Worm (Caenorhabditis elegans) whole organism, early embryonic: ENCODE measurements around the gene ttr-19.

Source experiments
- B0310.2 ChIP-seq: sonication (generic microtip); optimal IDR thresholded peaks from 2 replicates; lab custom pipeline; 2016; ENCODE audit warnings: mild to moderate bottlenecking, missing genetic modification characterization, missing compliant biosample characterization
- F13C5.2 ChIP-seq: sonication (generic microtip); optimal IDR thresholded peaks from 2 replicates; lab custom pipeline; 2017; ENCODE audit warnings: mild to moderate bottlenecking, missing genetic modification characterization, inconsistent platforms, missing compliant biosample characterization
- ama-1 ChIP-seq: fragments of 150-350 bp; optimal IDR thresholded peaks from 2 replicates; lab custom pipeline; 2014
- ceh-13 ChIP-seq: fragments of 200-800 bp; sonication (Bioruptor generic); optimal IDR thresholded peaks from 2 replicates; lab custom pipeline; 2018; ENCODE audit warnings: mild to moderate bottlenecking, missing genetic modification characterization, missing compliant biosample characterization
- ets-7 ChIP-seq: sonication (generic microtip); optimal IDR thresholded peaks from 2 replicates; lab custom pipeline; 2016; ENCODE audit warnings: missing genotype, missing genetic modification characterization, missing compliant biosample characterization
- flt-1 ChIP-seq: fragments of 200-800 bp; sonication (Bioruptor generic); IDR thresholded peaks from 2 replicates; pipeline ENCODE4 v1.3.6; 2022; ENCODE audit warnings: missing genetic modification characterization, missing compliant biosample characterization
- hmbx-1 ChIP-seq: sonication (generic microtip); optimal IDR thresholded peaks from 2 replicates; lab custom pipeline; 2016; ENCODE audit warnings: mild to moderate bottlenecking, missing genetic modification characterization, missing compliant biosample characterization
- hmg-4 ChIP-seq: fragments of 200-800 bp; sonication (Bioruptor generic); optimal IDR thresholded peaks from 2 replicates; lab custom pipeline; 2018; ENCODE audit warnings: mild to moderate bottlenecking, missing genetic modification characterization, missing compliant biosample characterization
- hnd-1 ChIP-seq: sonication (generic microtip); optimal IDR thresholded peaks from 2 replicates; lab custom pipeline; 2016; ENCODE audit warnings: missing genetic modification characterization, missing compliant biosample characterization
- pes-1 ChIP-seq: fragments of 200-800 bp; sonication (Bioruptor generic); IDR thresholded peaks from 2 replicates; pipeline ENCODE4 v1.3.6; 2022; ENCODE audit warnings: missing genetic modification reagents, missing genetic modification characterization, missing compliant biosample characterization
- scrt-1 ChIP-seq: fragments of 200-800 bp; sonication (Bioruptor generic); IDR thresholded peaks from 2 replicates; pipeline ENCODE4 v1.3.6; 2022; ENCODE audit warnings: missing genetic modification characterization, missing compliant biosample characterization
- sea-1 ChIP-seq: fragments of 200-800 bp; sonication (Bioruptor generic); conservative IDR thresholded peaks from 2 replicates; pipeline ENCODE4 v1.3.6; 2022; ENCODE audit warnings: missing genetic modification characterization, missing compliant biosample characterization
- tbx-11 ChIP-seq: fragments of 200-800 bp; sonication (Bioruptor generic); IDR thresholded peaks from 2 replicates; pipeline ENCODE4 v1.3.6; 2022; ENCODE audit warnings: missing genetic modification characterization, missing compliant biosample characterization
- tbx-37 ChIP-seq: fragments of 200-800 bp; sonication (Bioruptor generic); conservative IDR thresholded peaks from 2 replicates; pipeline ENCODE4 v1.3.6; 2022; ENCODE audit warnings: missing genetic modification reagents, missing genetic modification characterization, missing compliant biosample characterization

DNA sequence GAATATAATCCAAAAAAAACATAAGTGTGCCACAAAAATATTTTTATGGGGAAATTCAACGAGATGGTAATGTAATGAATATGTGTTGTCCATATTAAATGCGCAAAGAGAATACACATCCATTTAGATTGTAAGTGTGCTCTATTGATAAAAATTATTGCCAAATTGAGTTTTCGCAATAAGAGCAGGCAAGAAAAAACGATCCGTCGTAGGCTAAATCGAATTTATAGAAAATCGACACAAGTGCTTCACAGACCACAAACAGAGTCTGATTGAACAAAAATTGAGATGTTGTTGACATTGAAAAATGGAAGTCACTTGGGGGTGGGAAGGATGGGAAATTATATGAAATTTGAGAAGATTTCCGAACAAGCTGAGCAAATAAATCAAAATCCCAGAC, 37.8 kb upstream of the ttr-19 start:
- no peak for TF ChIP-seq scrt-1
- no peak for TF ChIP-seq ets-7 (tag; lab: Kevin White, UChicago)
- no peak for TF ChIP-seq ama-1 (lab: Kevin White, UChicago)
- TF ChIP-seq pes-1 (GFP tag; lab: Robert Waterston, UW): no peak
- TF ChIP-seq F13C5.2: no peak
- no peak for TF ChIP-seq hmg-4
- no peak for TF ChIP-seq sea-1 (GFP tag; lab: Robert Waterston, UW)
- no peak for TF ChIP-seq flt-1 (GFP tag; lab: Robert Waterston, UW)
- no peak for TF ChIP-seq B0310.2 (tag; lab: Kevin White, UChicago)
- no peak for TF ChIP-seq hmbx-1
- no peak for TF ChIP-seq ceh-13 (GFP tag; lab: Kevin White, UChicago)
- TF ChIP-seq tbx-37: no peak
- no peak for TF ChIP-seq hnd-1 (tag; lab: Kevin White, UChicago)
- TF ChIP-seq tbx-11 (GFP tag; lab: Robert Waterston, UW): no peak
